Worm (Caenorhabditis elegans) whole organism, young adult: ENCODE measurements around the gene rfc-3.

ENCODE experiments used
- Y53F4B.3 ChIP-seq: fragments of 200-800 bp; sonication (Bioruptor generic); IDR thresholded peaks from 2 replicates; pipeline ENCODE4 v1.3.6; 2022; ENCODE audit warnings: missing genetic modification reagents, missing genetic modification characterization, missing compliant biosample characterization
- aptf-2 ChIP-seq: fragments of 200-800 bp; sonication (Bioruptor generic); conservative IDR thresholded peaks from 2 replicates; pipeline ENCODE4 v1.3.6; 2022; ENCODE audit warnings: missing genetic modification reagents, missing genetic modification characterization, missing compliant biosample characterization
- cebp-1 ChIP-seq, 2 experiments: fragments of 200-800 bp in 1 of 2; sonication (Bioruptor generic) in 1 of 2; sonication (generic microtip) in 1 of 2; IDR thresholded peaks in 1 of 2; optimal IDR thresholded peaks in 1 of 2; 2 replicates each; pipeline versions ENCODE4 v1.3.6 to Lab custom; 2017 to 2022; ENCODE audit warnings: missing compliant biosample characterization in 2 of 2, missing genetic modification characterization in 2 of 2, mild to moderate bottlenecking in 1 of 2, missing genetic modification reagents in 1 of 2, moderate library complexity in 1 of 2
- dox-1 ChIP-seq: fragments of 200-800 bp; sonication (Bioruptor generic); IDR thresholded peaks from 2 replicates; pipeline ENCODE4 v1.3.6; 2022; ENCODE audit warnings: missing genetic modification reagents, missing genetic modification characterization, missing compliant biosample characterization
- dpl-1 ChIP-seq: fragments of 150-350 bp; optimal IDR thresholded peaks from 2 replicates; lab custom pipeline; 2014; ENCODE audit warnings: missing biosample characterization, missing genetic modification reagents, missing genetic modification characterization
- lsl-1 ChIP-seq: fragments of 200-800 bp; sonication (Bioruptor generic); optimal IDR thresholded peaks from 2 replicates; lab custom pipeline; 2018; ENCODE audit warnings: mild to moderate bottlenecking, missing genetic modification characterization, moderate library complexity, missing compliant biosample characterization
- mel-28 ChIP-seq: sonication (generic microtip); optimal IDR thresholded peaks from 2 replicates; lab custom pipeline; 2016; ENCODE audit warnings: borderline replicate concordance, mild to moderate bottlenecking, missing genetic modification characterization, missing compliant biosample characterization
- rpc-1 ChIP-seq, 2 experiments: fragments of 150-350 bp in 1 of 2; sonication (generic microtip) in 1 of 2; optimal IDR thresholded peaks; 2 replicates each; lab custom pipeline; 2014 to 2018; ENCODE audit warnings: missing biosample characterization in 1 of 2, missing genetic modification characterization in 1 of 2, missing genetic modification reagents in 1 of 2, missing genotype in 1 of 2
- snpc-3.4 ChIP-seq: sonication (generic microtip); optimal IDR thresholded peaks from 2 replicates; lab custom pipeline; 2017; ENCODE audit warnings: missing genetic modification characterization, mild to moderate bottlenecking, missing compliant biosample characterization, antibody characterized with exemption, moderate library complexity, missing genotype, missing genetic modification reagents
- unc-62 ChIP-seq: fragments of 150-350 bp; optimal IDR thresholded peaks from 2 replicates; lab custom pipeline; 2014; ENCODE audit warnings: missing biosample characterization, missing genetic modification reagents, missing genetic modification characterization

ce11 chrIV:13059284-13059683 is 36.3 kb upstream of the rfc-3 start, which contains the start of gene scl-3:
- TF ChIP-seq dpl-1: no peak
- no peak for TF ChIP-seq rpc-1 (optimal IDR thresholded peaks at IDR 0.05; lab: Kevin White, UChicago)
- TF ChIP-seq rpc-1 (tag; optimal IDR thresholded peaks at IDR 0.05; lab: Kevin White, UChicago): no peak
- TF ChIP-seq unc-62 (GFP tag; lab: Kevin White, UChicago): no peak
- TF ChIP-seq dox-1: no peak
- no peak for TF ChIP-seq mel-28 (tag; lab: Kevin White, UChicago)
- TF ChIP-seq snpc-3.4 (tag; lab: Kevin White, UChicago): no peak
- no peak for TF ChIP-seq Y53F4B.3 (GFP tag; lab: Robert Waterston, UW)
- no peak for TF ChIP-seq cebp-1 (GFP tag; IDR thresholded peaks at IDR 0.05; lab: Robert Waterston, UW)
- TF ChIP-seq cebp-1 (tag; optimal IDR thresholded peaks at IDR 0.05; lab: Kevin White, UChicago): no peak
- no peak for TF ChIP-seq aptf-2 (GFP tag; lab: Robert Waterston, UW)
- TF ChIP-seq lsl-1 (GFP tag; lab: Kevin White, UChicago): no peak
